Worm (Caenorhabditis elegans) whole organism, L1 larva: ENCODE data around the gene vit-4.

ENCODE experiments used
- F16B12.6 ChIP-seq: fragments of 150-350 bp; optimal IDR thresholded peaks from 2 replicates; lab custom pipeline; 2014; ENCODE audit warnings: missing biosample characterization, missing genetic modification characterization
- Y116A8C.19 ChIP-seq: sonication (generic microtip); optimal IDR thresholded peaks from 2 replicates; lab custom pipeline; 2016; ENCODE audit warnings: missing compliant biosample characterization, missing genetic modification characterization, borderline replicate concordance
- blmp-1 ChIP-seq: fragments of 150-350 bp; optimal IDR thresholded peaks from 2 replicates; lab custom pipeline; 2014; ENCODE audit warnings: missing biosample characterization, missing genetic modification characterization
- ceh-8 ChIP-seq: fragments of 200-800 bp; sonication (Bioruptor generic); optimal IDR thresholded peaks from 2 replicates; lab custom pipeline; 2018; ENCODE audit warnings: mild to moderate bottlenecking, missing genetic modification characterization, moderate library complexity, missing compliant biosample characterization
- dpl-1 ChIP-seq, 3 experiments: fragments of 150-350 bp in 2 of 3; sonication (generic microtip) in 1 of 3; optimal IDR thresholded peaks; 2 replicates each; lab custom pipeline; 2014 to 2017; ENCODE audit warnings: missing biosample characterization in 3 of 3, missing genetic modification characterization in 3 of 3, missing genetic modification reagents in 3 of 3
- dsc-1 ChIP-seq: sonication (generic microtip); optimal IDR thresholded peaks from 2 replicates; lab custom pipeline; 2016; ENCODE audit warnings: mild to moderate bottlenecking, missing genetic modification characterization, missing compliant biosample characterization
- efl-1 ChIP-seq, 4 experiments: fragments of 150-350 bp; optimal IDR thresholded peaks in 3 of 4; peaks in 1 of 4; 1 replicate in 1 of 4; 2 replicates in 3 of 4; lab custom pipeline; 2014; ENCODE audit warnings: missing biosample characterization in 2 of 4, missing genetic modification characterization in 2 of 4, missing genetic modification reagents in 2 of 4
- egl-13 ChIP-seq: sonication (generic microtip); optimal IDR thresholded peaks from 2 replicates; lab custom pipeline; 2016; ENCODE audit warnings: missing genotype, missing genetic modification reagents, missing genetic modification characterization, missing compliant biosample characterization
- egl-27 ChIP-seq, 2 experiments: fragments of 150-350 bp in 1 of 2; sonication (generic microtip); optimal IDR thresholded peaks; 3 replicates each; lab custom pipeline; 2017 to 2018; ENCODE audit warnings: missing biosample characterization in 2 of 2, missing genetic modification characterization in 2 of 2, missing genetic modification reagents in 2 of 2
- elt-2 ChIP-seq: sonication (generic microtip); optimal IDR thresholded peaks from 2 replicates; lab custom pipeline; 2016; ENCODE audit warnings: missing genetic modification characterization, mild to moderate bottlenecking, inconsistent platforms, missing compliant biosample characterization, missing genetic modification reagents
- fkh-8 ChIP-seq: sonication (generic microtip); optimal IDR thresholded peaks from 2 replicates; lab custom pipeline; 2016; ENCODE audit warnings: mild to moderate bottlenecking, missing genetic modification characterization, missing compliant biosample characterization
- fos-1 ChIP-seq: fragments of 150-350 bp; optimal IDR thresholded peaks from 2 replicates; lab custom pipeline; 2014; ENCODE audit warnings: missing biosample characterization, missing genetic modification characterization
- grh-1 ChIP-seq: fragments of 200-800 bp; sonication (Bioruptor generic); IDR thresholded peaks from 2 replicates; pipeline ENCODE4 v1.3.6; 2022; ENCODE audit warnings: missing genetic modification reagents, missing genetic modification characterization, missing compliant biosample characterization
- hpl-2 ChIP-seq: fragments of 150-350 bp; optimal IDR thresholded peaks from 2 replicates; lab custom pipeline; 2014; ENCODE audit warnings: missing biosample characterization, missing genetic modification reagents, missing genetic modification characterization
- irx-1 ChIP-seq: sonication (generic microtip); optimal IDR thresholded peaks from 2 replicates; lab custom pipeline; 2016; ENCODE audit warnings: missing genetic modification characterization, missing compliant biosample characterization
- lin-14 ChIP-seq: fragments of 200-800 bp; sonication (Bioruptor generic); optimal IDR thresholded peaks from 2 replicates; lab custom pipeline; 2018; ENCODE audit warnings: mild to moderate bottlenecking, missing genetic modification characterization, moderate library complexity, missing compliant biosample characterization
- lir-3 ChIP-seq: sonication (generic microtip); optimal IDR thresholded peaks from 2 replicates; lab custom pipeline; 2016; ENCODE audit warnings: mild to moderate bottlenecking, missing genetic modification characterization, moderate library complexity, missing compliant biosample characterization; ENCODE audit not compliant: poor library complexity
- lsy-2 ChIP-seq, 2 experiments: fragments of 150-350 bp; optimal IDR thresholded peaks; 2 replicates each; lab custom pipeline; 2014; ENCODE audit warnings: missing biosample characterization in 2 of 2, missing genetic modification characterization in 2 of 2
- mab-9 ChIP-seq: fragments of 200-800 bp; sonication (Bioruptor generic); IDR thresholded peaks from 2 replicates; pipeline ENCODE4 v1.3.6; 2022; ENCODE audit warnings: missing genetic modification reagents, missing genetic modification characterization, missing compliant biosample characterization
- mdl-1 ChIP-seq, 2 experiments: fragments of 150-350 bp; optimal IDR thresholded peaks; 2 replicates each; lab custom pipeline; 2014 to 2017; ENCODE audit warnings: missing biosample characterization in 2 of 2, missing genetic modification characterization in 2 of 2, inconsistent platforms in 1 of 2
- mef-2 ChIP-seq: fragments of 150-350 bp; optimal IDR thresholded peaks from 2 replicates; lab custom pipeline; 2014; ENCODE audit warnings: missing biosample characterization, missing genetic modification characterization
- mep-1 ChIP-seq: fragments of 150-350 bp; optimal IDR thresholded peaks from 2 replicates; lab custom pipeline; 2014; ENCODE audit warnings: missing biosample characterization, missing genetic modification characterization
- nhr-12 ChIP-seq: sonication (generic microtip); optimal IDR thresholded peaks from 2 replicates; lab custom pipeline; 2017; ENCODE audit warnings: missing biosample characterization, missing genetic modification characterization
- nhr-28 ChIP-seq: fragments of 150-350 bp; optimal IDR thresholded peaks from 2 replicates; lab custom pipeline; 2014; ENCODE audit warnings: missing biosample characterization, missing genetic modification characterization
- nhr-47 ChIP-seq: sonication (generic microtip); optimal IDR thresholded peaks from 2 replicates; lab custom pipeline; 2016; ENCODE audit warnings: mild to moderate bottlenecking, missing genetic modification characterization, moderate library complexity, missing compliant biosample characterization
- nhr-71 ChIP-seq: sonication (generic microtip); optimal IDR thresholded peaks from 2 replicates; lab custom pipeline; 2016; ENCODE audit warnings: mild to moderate bottlenecking, missing genetic modification characterization, moderate library complexity, missing compliant biosample characterization
- pag-3 ChIP-seq: sonication (generic microtip); optimal IDR thresholded peaks from 2 replicates; lab custom pipeline; 2017; ENCODE audit warnings: missing genetic modification characterization, mild to moderate bottlenecking, missing compliant biosample characterization, antibody characterized with exemption, borderline replicate concordance; ENCODE audit not compliant: insufficient read depth
- pax-3 ChIP-seq: fragments of 200-800 bp; sonication (Bioruptor generic); optimal IDR thresholded peaks from 2 replicates; lab custom pipeline; 2018; ENCODE audit warnings: mild to moderate bottlenecking, missing genetic modification characterization, moderate library complexity, missing compliant biosample characterization
- pqm-1 ChIP-seq: sonication (generic microtip); optimal IDR thresholded peaks from 3 replicates; lab custom pipeline; 2017; ENCODE audit warnings: missing biosample characterization, missing genetic modification characterization
- rnt-1 ChIP-seq: sonication (generic microtip); optimal IDR thresholded peaks from 2 replicates; lab custom pipeline; 2016; ENCODE audit warnings: mild to moderate bottlenecking, missing genetic modification characterization, moderate library complexity, missing compliant biosample characterization
- sox-4 ChIP-seq: sonication (generic microtip); optimal IDR thresholded peaks from 2 replicates; lab custom pipeline; 2016; ENCODE audit warnings: missing genetic modification characterization, missing compliant biosample characterization
- swsn-7 ChIP-seq: sonication (generic microtip); optimal IDR thresholded peaks from 2 replicates; lab custom pipeline; 2016; ENCODE audit warnings: missing genetic modification characterization, missing compliant biosample characterization
- tbx-2 ChIP-seq: sonication (generic microtip); optimal IDR thresholded peaks from 2 replicates; lab custom pipeline; 2016; ENCODE audit warnings: missing genetic modification characterization, missing compliant biosample characterization
- unc-130 ChIP-seq: fragments of 150-350 bp; optimal IDR thresholded peaks from 2 replicates; lab custom pipeline; 2017; ENCODE audit warnings: missing biosample characterization, missing genetic modification characterization, inconsistent platforms
- unc-30 ChIP-seq: sonication (generic microtip); optimal IDR thresholded peaks from 2 replicates; lab custom pipeline; 2017; ENCODE audit warnings: missing biosample characterization, missing genetic modification characterization
- zag-1 ChIP-seq: fragments of 150-350 bp; optimal IDR thresholded peaks from 2 replicates; lab custom pipeline; 2014; ENCODE audit warnings: missing biosample characterization, missing genetic modification characterization
- ztf-11 ChIP-seq, 2 experiments: sonication (generic microtip); optimal IDR thresholded peaks; 2 replicates each; lab custom pipeline; 2016 to 2017; ENCODE audit warnings: missing genetic modification characterization in 2 of 2, missing biosample characterization in 1 of 2, missing compliant biosample characterization in 1 of 2

vit-4 gene

ce11 chrX:3601531-3601930, 37.8 kb upstream of the vit-4 start, which contains the start of gene C18B2.3:
C18B2.3 (plus strand) TSS chrX:3601831.
- TF ChIP-seq dsc-1 (peak; percentile 23), mef-2 (tag; lab: Kevin White, UChicago) (no peak), rnt-1 (tag; lab: Kevin White, UChicago) (peak; percentile 20), pag-3 (peak; percentile 39), zag-1 (tag; lab: Kevin White, UChicago) (no peak), lin-14 (GFP tag; lab: Kevin White, UChicago) (peak; percentile 12)

ce11 chrX:3600390-3600789, 36.6 kb upstream of the vit-4 start, which contains the start of gene cgr-1:
cgr-1 (minus strand) TSS chrX:3600457.
- no peak for TF ChIP-seq nhr-28 (tag; lab: Kevin White, UChicago)
- TF ChIP-seq elt-2 (tag; lab: Kevin White, UChicago), result peak; percentile 49

- no peak for TF ChIP-seq nhr-71 (tag; lab: Kevin White, UChicago)
- peak; percentile 30 for TF ChIP-seq unc-130 (tag; lab: Kevin White, UChicago)
- TF ChIP-seq ztf-11 (tag; optimal IDR thresholded peaks at IDR 0.05; lab: Kevin White, UChicago), result no peak
- TF ChIP-seq lin-14 (GFP tag; lab: Kevin White, UChicago), result peak; percentile 30
- no peak for TF ChIP-seq swsn-7 (tag; lab: Kevin White, UChicago)
- TF ChIP-seq dsc-1, result no peak
- peak; percentile 58 for TF ChIP-seq rnt-1 (tag; lab: Kevin White, UChicago)
- TF ChIP-seq egl-27 (tag; optimal IDR thresholded peaks at IDR 0.05; lab: Kevin White, UChicago), result no peak
- TF ChIP-seq nhr-47 (tag; lab: Kevin White, UChicago), result no peak
These were observed 36.1 kb upstream of the vit-4 start for ce11 chrX:3599860-3600259.

- no peak for TF ChIP-seq grh-1 (GFP tag; lab: Robert Waterston, UW)
- TF ChIP-seq blmp-1 (tag; lab: Kevin White, UChicago), result peak; percentile 97
- no peak for TF ChIP-seq lir-3
These were observed 33.2 kb upstream of the vit-4 start for ce11 chrX:3596967-3597366.

ce11 chrX:3596303-3596772, 32.6 kb upstream of the vit-4 start, which contains the start of gene T27A10.6:
T27A10.6 (minus strand) TSS chrX:3596353.
- peak; percentile 89 for TF ChIP-seq blmp-1 (tag; lab: Kevin White, UChicago)
- no peak for TF ChIP-seq tbx-2 (tag; lab: Kevin White, UChicago)
- TF ChIP-seq mep-1 (tag; lab: Kevin White, UChicago), result no peak
- TF ChIP-seq F16B12.6 (tag; lab: Kevin White, UChicago), result no peak
- TF ChIP-seq pqm-1 (tag; lab: Kevin White, UChicago), result no peak
- no peak for TF ChIP-seq unc-30
- TF ChIP-seq nhr-12 (tag; lab: Kevin White, UChicago), result no peak
- no peak for TF ChIP-seq mab-9 (GFP tag; lab: Robert Waterston, UW)
- no peak for TF ChIP-seq Y116A8C.19 (tag; lab: Kevin White, UChicago)
- no peak for TF ChIP-seq lsy-2 (tag; optimal IDR thresholded peaks at IDR 0.05; lab: Kevin White, UChicago)
- no peak for TF ChIP-seq lin-14 (GFP tag; lab: Kevin White, UChicago)
- no peak for TF ChIP-seq efl-1 (optimal IDR thresholded peaks at IDR 0.05; lab: Kevin White, UChicago)
- TF ChIP-seq efl-1 (GFP tag; optimal IDR thresholded peaks at IDR 0.05 in 1 of 2; lab: Kevin White, UChicago), result peak in 1 of 2 experiments; percentile 45
- no peak for TF ChIP-seq hpl-2

ce11 chrX:3590510-3590909, 26.7 kb upstream of the vit-4 start:
- TF ChIP-seq blmp-1 (tag; lab: Kevin White, UChicago) (no peak), nhr-71 (tag; lab: Kevin White, UChicago) (peak; percentile 8), fkh-8 (tag; lab: Kevin White, UChicago) (peak; percentile 62), fos-1 (tag; lab: Kevin White, UChicago) (no peak), dpl-1 (GFP tag; optimal IDR thresholded peaks at IDR 0.05; lab: Kevin White, UChicago) (no peak), ceh-8 (GFP tag; lab: Kevin White, UChicago) (peak; percentile 8), dsc-1 (peak; percentile 90), nhr-47 (tag; lab: Kevin White, UChicago) (peak; percentile 62), sox-4 (peak; percentile 33), irx-1 (no peak), pax-3 (tag; lab: Kevin White, UChicago) (peak; percentile 40), egl-13 (tag; lab: Kevin White, UChicago) (peak; percentile 27), mdl-1 (tag; optimal IDR thresholded peaks at IDR 0.05; lab: Kevin White, UChicago) (no peak)
